Worm (Caenorhabditis elegans): Measurements from ENCODE around the gene nlp-26.

The nlp-26 gene

DNA sequence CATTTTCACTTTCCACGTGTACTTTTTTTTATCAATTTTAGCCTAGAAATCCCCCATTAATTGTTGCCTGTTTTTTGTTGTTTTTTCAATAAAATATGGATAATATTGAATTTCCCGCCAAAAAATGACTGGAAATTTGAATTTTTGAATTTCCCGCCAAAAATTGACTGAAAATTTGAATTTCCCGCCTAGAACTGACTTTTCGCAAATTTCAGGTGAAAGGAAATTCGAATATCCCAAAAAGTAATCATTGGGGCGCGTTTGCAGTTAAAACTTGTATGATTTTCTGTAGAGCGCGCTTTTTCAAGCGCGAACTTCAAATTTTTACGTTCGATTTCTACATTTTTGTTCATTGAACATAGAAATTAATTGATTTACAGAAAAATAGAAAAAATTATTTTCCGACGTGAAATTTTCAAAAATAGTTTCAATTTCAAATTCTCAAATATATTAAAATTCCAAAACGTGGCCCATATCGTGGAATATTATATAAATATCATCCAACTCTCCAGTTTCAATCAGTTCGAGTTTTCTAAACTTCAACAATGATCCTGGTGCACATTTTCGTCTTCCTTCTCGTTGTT lies 32.4 kb downstream of the nlp-26 start, which contains the start of gene Y43F8C.9 (continued):
- TF ChIP-seq B0261.1 (tag; optimal IDR thresholded peaks at IDR 0.05) (no peak), lsl-1 (GFP tag; optimal IDR thresholded peaks at IDR 0.05) (peak; percentile 22), pbrm-1 (GFP tag; IDR thresholded peaks at IDR 0.05) (no peak), him-1 (tag; optimal IDR thresholded peaks at IDR 0.05) (no peak), cebp-1 (GFP tag; IDR thresholded peaks at IDR 0.05) (no peak), cebp-1 (tag; optimal IDR thresholded peaks at IDR 0.05) (no peak), ceh-27 (GFP tag; optimal IDR thresholded peaks at IDR 0.05) (no peak), nfya-1 (tag; optimal IDR thresholded peaks at IDR 0.05; ENCODE audit: borderline replicate concordance, insufficient read depth) (no peak), zim-3 (tag; optimal IDR thresholded peaks at IDR 0.05) (no peak), ztf-6 (GFP tag; IDR thresholded peaks at IDR 0.05) (no peak), K12H6.12 (tag; optimal IDR thresholded peaks at IDR 0.05) (no peak)

DNA sequence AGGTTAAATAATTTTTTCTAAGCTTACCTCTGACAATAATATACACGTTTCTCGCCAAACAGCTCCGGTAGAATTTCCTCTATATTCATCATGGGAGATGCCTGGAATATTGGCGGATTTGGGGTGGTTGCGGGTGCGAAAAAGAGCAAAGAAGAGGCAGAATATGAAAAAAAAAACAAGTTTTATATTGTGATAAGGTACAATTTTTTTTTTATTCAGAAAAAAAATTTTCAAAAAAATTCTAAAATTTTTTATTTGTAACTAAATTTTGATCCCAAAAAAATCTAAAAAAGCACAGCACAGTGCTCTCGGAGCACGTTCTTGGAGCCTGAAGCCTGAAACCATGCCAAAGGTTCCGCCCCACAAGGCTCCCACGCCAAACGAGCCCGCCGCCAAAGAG lies 41.9 kb downstream of the nlp-26 start, which contains the start of gene dmd-3:
TSS of gene dmd-3 (minus strand) at position 101 of the 400 bp plus-strand sequence.
- TF ChIP-seq rpc-1 (optimal IDR thresholded peaks at IDR 0.05) (no peak), rpc-1 (tag; optimal IDR thresholded peaks at IDR 0.05) (peak; percentile 3), mes-4 (tag; optimal IDR thresholded peaks at IDR 0.05) (no peak), F52B5.7 (tag; optimal IDR thresholded peaks at IDR 0.05) (no peak)

Measured in whole organism, young adult.